Worm (Caenorhabditis elegans) whole organism, midembryonic: ENCODE data around the gene F38C2.4.
"Not testable (repeated sequence)": the region's sequence is repeated elsewhere in the genome, so short reads cannot be mapped to it uniquely, and the experiment has no call there.

Experiments
- T22C8.4 ChIP-seq: fragments of 200-800 bp; sonication (Bioruptor generic); IDR thresholded peaks from 2 replicates; pipeline ENCODE4 v1.3.6; 2022; ENCODE audit warnings: missing genetic modification characterization, missing compliant biosample characterization
- cog-1 ChIP-seq: sonication (generic microtip); optimal IDR thresholded peaks from 2 replicates; lab custom pipeline; 2016; ENCODE audit warnings: missing genetic modification characterization, missing compliant biosample characterization
- flt-1 ChIP-seq: fragments of 200-800 bp; sonication (Bioruptor generic); IDR thresholded peaks from 2 replicates; pipeline ENCODE4 v1.3.6; 2022; ENCODE audit warnings: missing genetic modification characterization, missing compliant biosample characterization
- klf-2 ChIP-seq: fragments of 200-800 bp; sonication (Bioruptor generic); conservative IDR thresholded peaks from 2 replicates; pipeline ENCODE4 v1.3.6; 2022; ENCODE audit warnings: missing genetic modification reagents, missing genetic modification characterization, missing compliant biosample characterization
- med-1 ChIP-seq: sonication (generic microtip); optimal IDR thresholded peaks from 2 replicates; lab custom pipeline; 2017; ENCODE audit warnings: missing genetic modification characterization, mild to moderate bottlenecking, missing compliant biosample characterization, antibody characterized with exemption, missing genetic modification reagents; ENCODE audit not compliant: insufficient read depth
- ref-1 ChIP-seq: fragments of 200-800 bp; sonication (Bioruptor generic); conservative IDR thresholded peaks from 2 replicates; pipeline ENCODE4 v1.3.6; 2022; ENCODE audit warnings: missing genetic modification reagents, missing genetic modification characterization, missing compliant biosample characterization
- tab-1 ChIP-seq: fragments of 200-800 bp; sonication (Bioruptor generic); IDR thresholded peaks from 2 replicates; pipeline ENCODE4 v1.3.6; 2022; ENCODE audit warnings: missing genetic modification characterization, missing compliant biosample characterization
- ztf-23 ChIP-seq: fragments of 200-800 bp; sonication (Bioruptor generic); IDR thresholded peaks from 2 replicates; pipeline ENCODE4 v1.3.6; 2022; ENCODE audit warnings: missing genetic modification reagents, missing genetic modification characterization, missing compliant biosample characterization
- ztf-29 ChIP-seq: fragments of 200-800 bp; sonication (Bioruptor generic); IDR thresholded peaks from 2 replicates; pipeline ENCODE4 v1.3.6; 2022; ENCODE audit warnings: missing genetic modification reagents, missing genetic modification characterization, missing compliant biosample characterization

F38C2.4 gene

ce11 chrIV:16257330-16257729, 13.7 kb upstream of the F38C2.4 start, which contains the start of gene hlh-31:
Gene hlh-31 (plus strand): TSS chrIV:16257630.
- no peak for TF ChIP-seq T22C8.4
- TF ChIP-seq ref-1 (GFP tag; lab: Robert Waterston, UW) = no peak
- no peak for TF ChIP-seq med-1 (GFP tag; lab: Kevin White, UChicago)
- TF ChIP-seq cog-1 = no peak
- TF ChIP-seq klf-2 (GFP tag; lab: Robert Waterston, UW) = no peak
- TF ChIP-seq tab-1 = no peak
- TF ChIP-seq flt-1 = no peak
- no peak for TF ChIP-seq ztf-23 (GFP tag; lab: Robert Waterston, UW)
- no peak for TF ChIP-seq ztf-29

ce11 chrIV:16277291-16277690, 6.2 kb downstream of the F38C2.4 start, which contains the start of gene F38C2.7:
Gene F38C2.7 (minus strand): TSS chrIV:16277391.
- TF ChIP-seq med-1 (GFP tag; lab: Kevin White, UChicago) = no peak
- TF ChIP-seq T22C8.4 = no peak
- TF ChIP-seq ztf-29 = no peak
- TF ChIP-seq ref-1 (GFP tag; lab: Robert Waterston, UW) = no peak
- TF ChIP-seq klf-2 (GFP tag; lab: Robert Waterston, UW) = no peak
- no peak for TF ChIP-seq ztf-23 (GFP tag; lab: Robert Waterston, UW)
- no peak for TF ChIP-seq flt-1
- no peak for TF ChIP-seq tab-1
- TF ChIP-seq cog-1 = no peak

- no peak for TF ChIP-seq ztf-23 (GFP tag; lab: Robert Waterston, UW)
- TF ChIP-seq ref-1 (GFP tag; lab: Robert Waterston, UW) = no peak
- no peak for TF ChIP-seq flt-1
- no peak for TF ChIP-seq med-1 (GFP tag; lab: Kevin White, UChicago)
- TF ChIP-seq T22C8.4 = no peak
- no peak for TF ChIP-seq cog-1
- TF ChIP-seq tab-1 = no peak
- no peak for TF ChIP-seq ztf-29
- TF ChIP-seq klf-2 (GFP tag; lab: Robert Waterston, UW) = no peak
These were observed 6.8 kb downstream of the F38C2.4 start, which contains the start of gene ccch-2 for ce11 chrIV:16277902-16278301. Gene ccch-2 (plus strand): TSS chrIV:16278202.

DNA sequence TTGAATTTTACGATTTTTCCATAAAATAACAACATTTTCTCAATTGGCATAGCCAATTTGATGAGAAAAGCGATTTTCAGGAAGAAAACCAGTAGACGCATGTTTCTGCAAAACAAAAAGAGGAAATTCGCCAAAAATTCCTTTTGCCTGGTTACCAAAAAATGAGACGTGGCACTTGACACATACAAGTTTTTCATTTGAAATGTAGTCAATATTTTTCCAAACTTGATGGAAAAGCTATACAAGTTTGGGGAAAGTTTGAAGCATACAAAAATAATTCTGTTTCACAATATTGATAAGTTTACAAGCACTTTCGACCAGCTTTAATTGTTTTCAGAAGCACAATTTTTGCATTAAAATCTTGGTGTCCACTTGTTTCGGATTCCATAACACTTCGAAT, 9.6 kb downstream of the F38C2.4 start, which contains the start of gene clec-191:
TSS of gene clec-191 (minus strand) at position 101 of the 400 bp plus-strand sequence.
- TF ChIP-seq flt-1 = no peak
- TF ChIP-seq T22C8.4 = no peak
- no peak for TF ChIP-seq ztf-23 (GFP tag; lab: Robert Waterston, UW)
- TF ChIP-seq ztf-29 = no peak
- no peak for TF ChIP-seq cog-1
- TF ChIP-seq med-1 (GFP tag; lab: Kevin White, UChicago) = no peak
- TF ChIP-seq tab-1 = no peak
- no peak for TF ChIP-seq klf-2 (GFP tag; lab: Robert Waterston, UW)
- no peak for TF ChIP-seq ref-1 (GFP tag; lab: Robert Waterston, UW)

- TF ChIP-seq cog-1 = no peak
- TF ChIP-seq ztf-23 (GFP tag; lab: Robert Waterston, UW) = no peak
- no peak for TF ChIP-seq flt-1
- no peak for TF ChIP-seq ztf-29
- no peak for TF ChIP-seq klf-2 (GFP tag; lab: Robert Waterston, UW)
- TF ChIP-seq ref-1 (GFP tag; lab: Robert Waterston, UW) = no peak
- TF ChIP-seq T22C8.4 = no peak
- no peak for TF ChIP-seq tab-1
These were observed 19.7 kb downstream of the F38C2.4 start, which contains the start of gene srz-75 for ce11 chrIV:16290745-16291144. Gene srz-75 (minus strand): TSS chrIV:16290845.

ce11 chrIV:16293889-16294288, 22.8 kb downstream of the F38C2.4 start:
- TF ChIP-seq tab-1 (no peak), ztf-29 (no peak), ref-1 (GFP tag; lab: Robert Waterston, UW) (no peak), med-1 (GFP tag; lab: Kevin White, UChicago) (no peak), flt-1 (no peak), T22C8.4 (no peak), ztf-23 (GFP tag; lab: Robert Waterston, UW) (no peak), klf-2 (GFP tag; lab: Robert Waterston, UW) (no peak), cog-1 (no peak)

ce11 chrIV:16298851-16299250, 27.8 kb downstream of the F38C2.4 start, which contains the start of gene srz-72:
Gene srz-72 (plus strand): TSS chrIV:16299151.
- TF ChIP-seq med-1 (GFP tag; lab: Kevin White, UChicago) = no peak
- no peak for TF ChIP-seq ztf-23 (GFP tag; lab: Robert Waterston, UW)
- TF ChIP-seq T22C8.4 = no peak
- no peak for TF ChIP-seq ztf-29
- TF ChIP-seq tab-1 = no peak
- TF ChIP-seq cog-1 = no peak
- TF ChIP-seq klf-2 (GFP tag; lab: Robert Waterston, UW) = no peak
- no peak for TF ChIP-seq ref-1 (GFP tag; lab: Robert Waterston, UW)
- no peak for TF ChIP-seq flt-1

DNA sequence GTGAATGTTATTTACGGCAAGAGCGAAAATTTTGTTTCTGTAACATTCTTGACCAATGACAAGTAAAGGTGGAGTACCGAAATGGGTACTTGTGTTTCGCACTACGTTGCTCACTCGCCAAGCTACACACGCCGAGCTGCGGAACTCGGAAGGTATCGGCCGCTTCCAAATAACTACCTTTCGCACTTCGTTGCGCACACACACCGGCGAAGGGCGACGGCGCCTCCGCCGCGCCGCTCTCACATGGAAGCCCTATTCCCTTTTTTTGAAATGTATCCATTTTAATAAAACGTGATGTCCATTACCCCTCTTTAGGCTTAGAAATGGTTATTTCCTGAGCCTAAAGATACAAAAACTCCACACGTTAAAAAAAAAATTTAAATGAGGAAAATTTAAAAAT, 35.9 kb downstream of the F38C2.4 start:
- TF ChIP-seq klf-2 (GFP tag; lab: Robert Waterston, UW) (no peak), med-1 (GFP tag; lab: Kevin White, UChicago) (no peak), ztf-23 (GFP tag; lab: Robert Waterston, UW) (no peak), cog-1 (no peak), ref-1 (GFP tag; lab: Robert Waterston, UW) (no peak), tab-1 (no peak), flt-1 (no peak), ztf-29 (no peak), T22C8.4 (no peak)

- not testable (repeated sequence) for TF ChIP-seq T22C8.4; ztf-23 (GFP tag; lab: Robert Waterston, UW); ref-1 (GFP tag; lab: Robert Waterston, UW)
These were observed 36.9 kb downstream of the F38C2.4 start, which contains the start of gene rac-2 for ce11 chrIV:16307925-16308324. Gene rac-2 (plus strand): TSS chrIV:16308225.

- no peak for TF ChIP-seq ztf-23 (GFP tag; lab: Robert Waterston, UW)
- TF ChIP-seq cog-1 = no peak
- no peak for TF ChIP-seq ztf-29
- TF ChIP-seq med-1 (GFP tag; lab: Kevin White, UChicago) = no peak
- no peak for TF ChIP-seq tab-1
- no peak for TF ChIP-seq ref-1 (GFP tag; lab: Robert Waterston, UW)
- no peak for TF ChIP-seq klf-2 (GFP tag; lab: Robert Waterston, UW)
- TF ChIP-seq T22C8.4 = no peak
- TF ChIP-seq flt-1 = no peak
These were observed 39.0 kb downstream of the F38C2.4 start for ce11 chrIV:16310103-16310502.
